Worm (Caenorhabditis elegans): Measurements from ENCODE around the gene srb-6.

The srb-6 gene

ce11 chrII:10218171-10218570 lies 23.5 kb downstream of the srb-6 start, which contains the start of gene ref-1:
Gene ref-1, plus strand, starts transcription at chrII:10218471.
- TF ChIP-seq nhr-232 (tag; optimal IDR thresholded peaks at IDR 0.05): no peak
- no peak for TF ChIP-seq ets-4 (tag; optimal IDR thresholded peaks at IDR 0.05)
- TF ChIP-seq C38D4.7 (GFP tag; optimal IDR thresholded peaks at IDR 0.05): no peak
- TF ChIP-seq dve-1 (tag; optimal IDR thresholded peaks at IDR 0.05): no peak

ce11 chrII:10220631-10221030 lies 25.9 kb downstream of the srb-6 start:
- TF ChIP-seq pha-2 (tag; optimal IDR thresholded peaks at IDR 0.05): no peak
- TF ChIP-seq hlh-30 (tag; optimal IDR thresholded peaks at IDR 0.05; ENCODE audit: insufficient read depth): no peak
- no peak for TF ChIP-seq ttx-3 (tag; optimal IDR thresholded peaks at IDR 0.05)
- no peak for TF ChIP-seq unc-55 (GFP tag; optimal IDR thresholded peaks at IDR 0.05)
- no peak for TF ChIP-seq hlh-8 (tag; optimal IDR thresholded peaks at IDR 0.05)
- TF ChIP-seq tbx-2 (tag; optimal IDR thresholded peaks at IDR 0.05): no peak
- no peak for TF ChIP-seq ceh-34 (tag; optimal IDR thresholded peaks at IDR 0.05)
- no peak for TF ChIP-seq zip-5 (tag; optimal IDR thresholded peaks at IDR 0.05)
- no peak for TF ChIP-seq ref-2 (tag; optimal IDR thresholded peaks at IDR 0.05)
- no peak for TF ChIP-seq unc-86 (tag; optimal IDR thresholded peaks at IDR 0.05)
- TF ChIP-seq rnt-1 (tag; optimal IDR thresholded peaks at IDR 0.05): no peak
- TF ChIP-seq F13H6.1 (tag; optimal IDR thresholded peaks at IDR 0.05): no peak
- no peak for TF ChIP-seq npax-4 (tag; optimal IDR thresholded peaks at IDR 0.05)
- TF ChIP-seq ceh-30 (tag; optimal IDR thresholded peaks at IDR 0.05): no peak
- TF ChIP-seq fkh-10 (GFP tag; optimal IDR thresholded peaks at IDR 0.05): no peak
- TF ChIP-seq ets-4 (tag; optimal IDR thresholded peaks at IDR 0.05): no peak
- no peak for TF ChIP-seq lim-6 (tag; optimal IDR thresholded peaks at IDR 0.05)
- no peak for TF ChIP-seq ceh-31 (tag; optimal IDR thresholded peaks at IDR 0.05)
- no peak for TF ChIP-seq eyg-1 (tag; optimal IDR thresholded peaks at IDR 0.05)

ce11 chrII:10221627-10222026 lies 26.9 kb downstream of the srb-6 start:
- TF ChIP-seq syd-9 (tag; optimal IDR thresholded peaks at IDR 0.05) (no peak), ceh-6 (GFP tag; optimal IDR thresholded peaks at IDR 0.05) (no peak), hlh-15 (tag; optimal IDR thresholded peaks at IDR 0.05) (no peak), ztf-16 (tag; optimal IDR thresholded peaks at IDR 0.05) (no peak), nhr-232 (tag; optimal IDR thresholded peaks at IDR 0.05) (no peak), odd-2 (tag; optimal IDR thresholded peaks at IDR 0.05) (no peak), pat-9 (tag; optimal IDR thresholded peaks at IDR 0.05) (no peak), unc-42 (tag; optimal IDR thresholded peaks at IDR 0.05) (no peak), ahr-1 (tag; optimal IDR thresholded peaks at IDR 0.05) (no peak), unc-86 (tag; optimal IDR thresholded peaks at IDR 0.05) (no peak), K02D7.2 (tag; optimal IDR thresholded peaks at IDR 0.05) (no peak), nhr-11 (tag; optimal IDR thresholded peaks at IDR 0.05) (no peak), unc-55 (GFP tag; optimal IDR thresholded peaks at IDR 0.05) (no peak), lim-6 (tag; optimal IDR thresholded peaks at IDR 0.05) (no peak), ceh-18 (tag; optimal IDR thresholded peaks at IDR 0.05) (no peak), ref-2 (tag; optimal IDR thresholded peaks at IDR 0.05) (no peak), fkh-6 (tag; optimal IDR thresholded peaks at IDR 0.05) (no peak), elt-2 (tag; optimal IDR thresholded peaks at IDR 0.05) (no peak)

ce11 chrII:10222577-10222976 lies 27.9 kb downstream of the srb-6 start, which contains the start of gene plc-3:
Gene plc-3, plus strand, starts transcription at chrII:10222877.
- no peak for TF ChIP-seq ceh-31 (tag; optimal IDR thresholded peaks at IDR 0.05)
- no peak for TF ChIP-seq sox-4 (tag; optimal IDR thresholded peaks at IDR 0.05)
- TF ChIP-seq hlh-8 (tag; optimal IDR thresholded peaks at IDR 0.05): no peak
- TF ChIP-seq unc-86 (tag; optimal IDR thresholded peaks at IDR 0.05): no peak
- no peak for TF ChIP-seq Y22D7AL.16 (tag; optimal IDR thresholded peaks at IDR 0.05)
- no peak for TF ChIP-seq ceh-19 (GFP tag; optimal IDR thresholded peaks at IDR 0.05)
- no peak for TF ChIP-seq rnt-1 (tag; optimal IDR thresholded peaks at IDR 0.05)
- no peak for TF ChIP-seq ceh-45 (GFP tag; IDR thresholded peaks at IDR 0.05)
- no peak for TF ChIP-seq elt-4 (tag; optimal IDR thresholded peaks at IDR 0.05)
